Worm (Caenorhabditis elegans): Measurements from ENCODE around the gene Y116A8C.19.
"Not testable (repeated sequence)": the region's sequence is repeated elsewhere in the genome, so short reads cannot be mapped to it uniquely, and the experiment has no call there.

Gene Y116A8C.19

DNA sequence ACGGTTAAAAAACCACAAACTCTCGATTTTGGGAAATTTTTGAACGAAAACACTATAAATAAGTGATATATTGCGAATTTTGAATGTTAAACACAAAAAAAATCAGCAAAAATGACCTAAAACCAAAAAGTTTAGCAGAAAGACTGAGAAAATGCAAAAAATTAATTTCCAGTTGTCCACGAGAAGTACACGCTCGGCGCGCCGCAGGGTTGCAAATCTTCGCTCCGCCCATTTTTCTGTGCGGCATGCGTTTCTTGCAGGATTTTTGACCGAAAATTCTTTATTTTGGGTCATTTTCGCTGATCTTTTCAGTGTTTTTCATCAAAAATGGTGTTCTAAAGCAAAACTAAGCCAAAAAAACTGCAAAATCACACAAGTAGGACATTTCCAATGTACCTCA lies 45.4 kb upstream of the Y116A8C.19 start:
- TF ChIP-seq M03D4.4 (tag; optimal IDR thresholded peaks at IDR 0.05) (no peak), nhr-237 (tag; optimal IDR thresholded peaks at IDR 0.05) (no peak), cnd-1 (tag; optimal IDR thresholded peaks at IDR 0.05) (no peak), nhr-2 (tag; optimal IDR thresholded peaks at IDR 0.05) (no peak), hlh-1 (tag; optimal IDR thresholded peaks at IDR 0.05) (no peak), lsy-2 (tag; optimal IDR thresholded peaks at IDR 0.05) (no peak)

DNA sequence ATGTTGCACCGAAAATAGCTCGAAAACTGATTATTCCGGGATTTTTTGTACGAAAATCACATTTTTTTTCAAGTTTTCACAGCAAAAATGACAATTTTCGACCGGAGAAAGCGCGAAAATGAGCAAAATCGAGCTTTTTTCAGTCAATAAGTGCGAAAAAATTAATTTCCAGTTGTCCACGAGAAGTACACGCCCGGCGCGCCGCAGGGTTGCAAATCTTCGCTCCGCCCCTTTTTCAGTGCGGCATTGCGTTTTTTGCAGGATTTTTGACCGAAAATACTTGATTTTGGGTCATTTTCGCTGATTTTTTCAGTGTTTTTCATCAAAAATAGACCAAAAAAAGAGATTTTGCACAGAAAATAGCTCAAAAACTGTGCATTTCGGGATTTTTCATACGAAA lies 44.9 kb upstream of the Y116A8C.19 start:
- TF ChIP-seq lin-32 (GFP tag; optimal IDR thresholded peaks at IDR 0.05) (no peak), nhr-237 (tag; optimal IDR thresholded peaks at IDR 0.05) (no peak), ceh-43 (GFP tag; optimal IDR thresholded peaks at IDR 0.05) (no peak)

DNA sequence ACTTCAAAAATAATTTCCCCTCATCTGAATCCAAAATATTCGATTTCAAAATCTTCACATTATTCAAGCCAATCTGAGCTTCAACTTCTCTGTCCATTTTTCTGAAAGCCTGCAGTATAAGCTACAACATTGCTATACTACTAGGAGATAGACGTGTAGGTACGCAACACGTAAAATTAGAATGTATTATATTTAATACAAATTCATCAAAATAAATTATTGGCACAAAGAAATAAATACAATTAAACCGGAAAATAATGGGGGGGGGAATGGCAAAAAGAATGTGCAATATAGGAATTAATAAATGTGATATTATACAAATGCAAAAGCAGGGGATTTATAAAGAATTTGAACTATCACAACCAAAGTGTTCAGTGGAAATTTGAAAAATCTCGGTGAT lies 39.2 kb upstream of the Y116A8C.19 start, which contains the start of gene Y116A8C.25:
Y116A8C.25 (minus strand) TSS at position 101 of the 400 bp plus-strand sequence.
- TF ChIP-seq tbx-8 (GFP tag; optimal IDR thresholded peaks at IDR 0.05) (no peak), mep-1 (tag; optimal IDR thresholded peaks at IDR 0.05) (no peak), sem-2 (GFP tag; optimal IDR thresholded peaks at IDR 0.05) (no peak), lsy-2 (tag; optimal IDR thresholded peaks at IDR 0.05) (no peak), lin-32 (GFP tag; optimal IDR thresholded peaks at IDR 0.05) (no peak), nhr-237 (tag; optimal IDR thresholded peaks at IDR 0.05) (no peak), pha-4 (tag; optimal IDR thresholded peaks at IDR 0.05) (no peak), ztf-11 (tag; optimal IDR thresholded peaks at IDR 0.05) (no peak), ceh-43 (GFP tag; optimal IDR thresholded peaks at IDR 0.05) (no peak), mab-5 (tag; optimal IDR thresholded peaks at IDR 0.05) (no peak), ces-1 (GFP tag; optimal IDR thresholded peaks at IDR 0.05) (no peak)

DNA sequence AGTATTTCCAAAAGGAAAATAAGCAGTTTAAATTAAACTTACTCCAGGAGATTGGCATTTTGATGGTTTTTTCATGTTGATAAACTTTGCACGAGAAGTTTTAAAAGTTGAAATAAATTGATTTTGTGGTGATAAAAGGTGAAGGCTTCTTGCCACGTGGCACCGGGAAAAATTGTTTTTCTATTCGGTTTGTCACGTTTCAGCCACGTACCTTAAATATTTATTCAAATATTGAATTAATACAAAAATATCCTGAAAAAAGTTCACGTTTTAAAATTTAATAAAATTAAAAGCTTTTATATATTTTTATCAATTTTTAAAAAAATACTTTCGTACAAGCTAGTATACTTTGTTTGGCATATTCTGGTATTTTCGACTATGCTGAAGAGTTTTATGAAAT lies 31.3 kb upstream of the Y116A8C.19 start, which contains the start of gene Y116A8C.24:
Y116A8C.24 (minus strand) TSS at position 101 of the 400 bp plus-strand sequence.
- not testable (repeated sequence) for TF ChIP-seq zip-8, lsy-2, lin-13 (tag; optimal IDR thresholded peaks at IDR 0.05)

DNA sequence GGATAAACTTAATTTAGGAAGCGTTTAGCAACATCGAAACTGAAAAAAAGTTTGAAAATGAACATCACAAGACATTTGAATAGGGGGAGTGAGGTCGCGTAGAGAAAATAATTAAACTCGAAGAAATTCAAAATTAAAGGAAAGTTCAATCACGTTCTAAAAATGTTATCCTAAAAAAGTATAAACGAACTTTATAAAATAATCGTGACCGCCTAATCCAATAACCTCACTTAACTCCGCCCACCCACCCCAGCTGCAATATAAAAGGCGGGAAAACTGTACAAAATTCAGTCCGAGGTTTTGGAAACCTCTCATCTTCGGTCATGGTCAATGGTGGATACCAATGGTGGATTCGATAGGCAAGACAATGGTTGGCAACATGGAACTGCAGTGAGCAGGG lies 25.5 kb upstream of the Y116A8C.19 start, which contains the start of gene Y116A8C.465:
Y116A8C.465 (plus strand) TSS at position 301 of the 400 bp plus-strand sequence.
- TF ChIP-seq mep-1, sptf-1, blmp-1 (tag; optimal IDR thresholded peaks at IDR 0.05): not testable (repeated sequence)

DNA sequence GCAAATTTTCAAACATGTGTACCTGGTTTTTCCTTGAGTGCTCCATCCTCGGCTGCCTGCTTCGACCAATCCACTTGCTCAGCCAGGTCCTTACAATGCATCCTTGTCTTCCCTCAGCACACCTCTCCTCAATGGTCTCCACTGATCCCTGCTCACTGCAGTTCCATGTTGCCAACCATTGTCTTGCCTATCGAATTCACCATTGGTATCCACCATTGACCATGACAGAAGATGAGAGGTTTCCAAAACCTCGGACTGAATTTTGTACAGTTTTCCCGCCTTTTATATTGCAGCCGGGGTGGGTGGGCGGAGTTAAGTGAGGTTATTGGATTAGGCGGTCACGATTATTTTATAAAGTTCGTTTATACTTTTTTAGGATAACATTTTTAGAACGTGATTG lies 24.3 kb upstream of the Y116A8C.19 start, which contains the start of gene Y116A8C.467:
Y116A8C.467 (minus strand) TSS at position 101 of the 400 bp plus-strand sequence.
- TF ChIP-seq tbx-8 (GFP tag; optimal IDR thresholded peaks at IDR 0.05); M03D4.4 (tag; optimal IDR thresholded peaks at IDR 0.05); ceh-43 (GFP tag; optimal IDR thresholded peaks at IDR 0.05): not testable (repeated sequence)

DNA sequence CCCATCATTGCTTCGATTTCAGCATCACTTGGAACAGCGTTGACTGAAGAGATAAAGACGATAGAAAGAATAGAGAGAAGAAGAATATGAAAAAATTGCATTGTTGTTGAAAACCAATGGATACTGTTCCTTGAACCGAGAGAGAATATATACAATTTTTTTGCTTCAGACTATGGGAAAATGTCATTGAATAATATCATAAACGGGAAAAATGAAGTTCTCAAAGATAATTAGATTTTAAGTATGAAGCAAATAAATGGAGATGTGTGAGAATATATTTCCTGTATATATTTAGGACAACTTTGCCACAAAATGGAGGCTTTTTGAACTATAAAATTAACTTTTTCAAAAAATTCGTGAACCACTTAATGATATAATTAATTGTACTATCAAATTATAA lies 18.6 kb upstream of the Y116A8C.19 start, which contains the start of gene Y116A8C.44:
Y116A8C.44 (minus strand) TSS at position 101 of the 400 bp plus-strand sequence.
- TF ChIP-seq ztf-11 (tag; optimal IDR thresholded peaks at IDR 0.05) (no peak), sptf-1 (tag; optimal IDR thresholded peaks at IDR 0.05) (no peak), zip-8 (tag; optimal IDR thresholded peaks at IDR 0.05) (no peak), hlh-1 (tag; optimal IDR thresholded peaks at IDR 0.05) (no peak), ham-2 (GFP tag; optimal IDR thresholded peaks at IDR 0.05) (no peak), lsy-2 (tag; optimal IDR thresholded peaks at IDR 0.05) (no peak), tbx-8 (GFP tag; optimal IDR thresholded peaks at IDR 0.05) (no peak)

DNA sequence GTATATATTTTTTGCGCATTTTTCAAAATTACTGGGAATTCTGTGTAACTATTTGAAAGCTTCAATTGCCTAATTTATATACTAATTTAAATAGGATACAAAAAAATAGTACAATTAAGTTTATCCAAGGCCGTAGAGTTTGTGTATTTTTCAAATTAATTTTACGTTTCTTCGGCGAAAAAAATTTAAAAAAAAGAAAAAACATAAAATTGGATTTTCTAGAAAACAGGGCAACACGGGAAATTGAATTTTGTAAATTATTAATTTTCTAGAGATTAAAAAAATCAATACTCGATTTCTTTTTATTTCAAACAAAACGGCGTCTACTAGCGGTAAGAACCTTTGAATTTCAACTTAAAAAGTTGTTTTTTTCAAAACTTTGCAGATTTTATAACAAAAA lies 13.8 kb upstream of the Y116A8C.19 start, which contains the start of gene Y116A8C.23:
Y116A8C.23 (plus strand) TSS at position 301 of the 400 bp plus-strand sequence.
- TF ChIP-seq zip-8 (tag; optimal IDR thresholded peaks at IDR 0.05): no peak
- TF ChIP-seq elt-3 (tag; optimal IDR thresholded peaks at IDR 0.05): no peak
- TF ChIP-seq hlh-1 (tag; optimal IDR thresholded peaks at IDR 0.05): no peak
- no peak for TF ChIP-seq mep-1 (tag; optimal IDR thresholded peaks at IDR 0.05)
- no peak for TF ChIP-seq nhr-237 (tag; optimal IDR thresholded peaks at IDR 0.05)
- no peak for TF ChIP-seq nhr-2 (tag; optimal IDR thresholded peaks at IDR 0.05)
- no peak for TF ChIP-seq blmp-1 (tag; optimal IDR thresholded peaks at IDR 0.05)
- TF ChIP-seq sptf-1 (tag; optimal IDR thresholded peaks at IDR 0.05): no peak
- TF ChIP-seq ztf-11 (tag; optimal IDR thresholded peaks at IDR 0.05): no peak
- TF ChIP-seq tbx-8 (GFP tag; optimal IDR thresholded peaks at IDR 0.05): no peak
- no peak for TF ChIP-seq nhr-76 (tag; optimal IDR thresholded peaks at IDR 0.05)
- TF ChIP-seq cnd-1 (tag; optimal IDR thresholded peaks at IDR 0.05): no peak

Measured in whole organism, mixed stage, embryonic.